Fruit fly (Drosophila melanogaster) S2 (cell line): ENCODE results near the gene GCS1.

Experiments
- CG8478 ChIP-seq: fragments of >200 bp; optimal IDR thresholded peaks from 2 replicates; lab custom pipeline; 2018
- CTCF ChIP-seq, 2 experiments: fragments of >200 bp; optimal IDR thresholded peaks; 2 replicates each; lab custom pipeline; 2018

- no peak for TF ChIP-seq CG8478
- no peak for TF ChIP-seq CTCF (optimal IDR thresholded peaks at IDR 0.05; lab: Kevin White, UChicago)
Measured at dm6 chrX:11370792-11371191, 23.0 kb upstream of the GCS1 start.
